Comparison of ENCODE assay signal across 1 fruit fly cellular context in the genomic region with DNA sequence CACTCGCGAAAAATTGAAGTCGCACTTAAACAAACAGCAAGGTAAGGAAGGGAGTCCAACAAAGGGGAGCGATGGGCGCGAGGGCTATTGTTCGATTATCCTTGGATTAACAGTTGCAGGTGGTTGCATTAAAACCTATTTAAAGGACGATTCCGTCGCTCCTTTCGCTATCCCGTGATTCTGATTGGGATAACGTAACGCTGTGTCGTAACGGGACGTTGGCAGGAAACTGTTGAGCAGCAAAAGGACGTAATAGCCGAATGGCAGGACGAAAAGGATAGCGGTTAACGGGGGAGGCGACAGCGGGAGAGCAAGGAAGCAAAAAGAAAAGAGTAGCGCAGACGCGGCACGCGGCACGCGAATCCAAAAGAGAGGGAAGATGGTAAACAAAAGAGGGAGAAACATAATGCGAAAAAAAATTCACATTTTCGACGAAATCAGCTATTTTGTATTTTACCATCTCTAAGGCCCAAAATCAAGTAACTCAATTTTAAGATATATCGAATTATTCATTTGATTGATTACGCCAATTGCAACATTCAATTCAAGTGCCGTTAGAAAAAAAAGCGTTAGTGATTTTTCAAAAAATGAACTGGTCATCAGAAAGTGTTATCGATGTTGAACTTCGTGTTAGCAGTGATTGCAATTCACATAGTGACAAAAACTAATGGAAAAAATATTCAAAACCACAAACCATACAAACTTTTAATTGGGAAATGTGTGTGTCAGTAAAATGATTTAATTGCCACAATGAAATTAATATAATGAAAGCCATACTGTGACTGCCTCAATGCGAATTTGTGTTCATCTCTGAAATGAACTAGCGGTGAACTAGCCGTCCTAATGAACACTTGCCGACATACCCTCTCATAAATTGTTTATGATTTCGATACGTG.
TF ChIP-seq lines count a peak whose summit lies in the region.

A gene (minus strand): TSS at position 204 of the 896 bp plus-strand sequence.
A gene (plus strand): TSS at position 847 of the 896 bp plus-strand sequence.

TF ChIP-seq in whole organism, embryonic, 481 proteins besides CTCF, POLR2A, EP300 and RAD21 (continued from another document and continues in another):
- TF ChIP-seq ci (GFP tag; IDR thresholded peaks at IDR 0.05; lab: Robert Waterston, UW) (peak; percentile 55), gro (GFP tag; optimal IDR thresholded peaks at IDR 0.05; lab: Kevin White, UChicago) (peak; percentile 70), fd102C (GFP tag; optimal IDR thresholded peaks at IDR 0.05; lab: Kevin White, UChicago) (no peak), gt (GFP tag; IDR thresholded peaks at IDR 0.05; lab: Robert Waterston, UW) (peak; percentile 37), zf30C (GFP tag; optimal IDR thresholded peaks at IDR 0.05; lab: Kevin White, UChicago) (no peak), CG6813 (GFP tag; optimal IDR thresholded peaks at IDR 0.05; lab: Kevin White, UChicago) (no peak), corto (GFP tag; optimal IDR thresholded peaks at IDR 0.05; lab: Kevin White, UChicago) (no peak), CG2116 (GFP tag; optimal IDR thresholded peaks at IDR 0.05; lab: Kevin White, UChicago) (peak; percentile 82), zfh2 (GFP tag; optimal IDR thresholded peaks at IDR 0.05; lab: Kevin White, UChicago) (peak; percentile 92), wor (GFP tag; IDR thresholded peaks at IDR 0.05; lab: Robert Waterston, UW) (peak; percentile 57), Oli (tag; optimal IDR thresholded peaks at IDR 0.05; lab: Kevin White, UChicago) (peak; percentile 52), Six4 (GFP tag; optimal IDR thresholded peaks at IDR 0.05; lab: Kevin White, UChicago) (peak; percentile 44), H15 (GFP tag; IDR thresholded peaks at IDR 0.05; lab: Robert Waterston, UW) (peak; percentile 84), CG32767 (GFP tag; IDR thresholded peaks at IDR 0.05; lab: Robert Waterston, UW) (no peak; the same call in 1 of the 2 replicates), Nf-YB (GFP tag; optimal IDR thresholded peaks at IDR 0.05; lab: Kevin White, UChicago) (no peak), Oaz (GFP tag; IDR thresholded peaks at IDR 0.05; lab: Robert Waterston, UW) (peak; percentile 68), toy (GFP tag; IDR thresholded peaks at IDR 0.05; lab: Robert Waterston, UW) (peak; percentile 38; the same call in 1 of the 2 replicates), CG31224 (GFP tag; IDR thresholded peaks at IDR 0.05; lab: Robert Waterston, UW) (peak; percentile 71), Nf-YC (tag; optimal IDR thresholded peaks at IDR 0.05; lab: Kevin White, UChicago) (peak; percentile 62), CG18599 (GFP tag; optimal IDR thresholded peaks at IDR 0.05; lab: Kevin White, UChicago) (peak; percentile 70), sim (GFP tag; IDR thresholded peaks at IDR 0.05; lab: Robert Waterston, UW) (peak; percentile 78), Bteb2 (GFP tag; optimal IDR thresholded peaks at IDR 0.05; lab: Kevin White, UChicago) (peak; percentile 70), sug (tag; optimal IDR thresholded peaks at IDR 0.05; lab: Kevin White, UChicago) (peak; percentile 60), CG7786 (GFP tag; optimal IDR thresholded peaks at IDR 0.05; lab: Kevin White, UChicago) (peak; percentile 71), CG12744 (GFP tag; optimal IDR thresholded peaks at IDR 0.05; lab: Kevin White, UChicago) (peak; percentile 62), CG12104 (GFP tag; optimal IDR thresholded peaks at IDR 0.05; lab: Kevin White, UChicago) (peak; percentile 37), NC2β (GFP tag; optimal IDR thresholded peaks at IDR 0.05; lab: Kevin White, UChicago) (peak; percentile 37), ranshi (GFP tag; IDR thresholded peaks at IDR 0.05; lab: Robert Waterston, UW) (peak; percentile 81; the same call in 1 of the 2 replicates), Stat92E (GFP tag; optimal IDR thresholded peaks at IDR 0.05; lab: Kevin White, UChicago) (no peak), CG30431 (GFP tag; optimal IDR thresholded peaks at IDR 0.05; lab: Kevin White, UChicago) (peak; percentile 32), pb (GFP tag; optimal IDR thresholded peaks at IDR 0.05; lab: Kevin White, UChicago) (peak; percentile 65), CG10321 (GFP tag; IDR thresholded peaks at IDR 0.05; lab: Robert Waterston, UW) (0 out of 2 replicates have a peak, but pooled peaks have one; percentile 9), ab (GFP tag; optimal IDR thresholded peaks at IDR 0.05; lab: Kevin White, UChicago) (peak; percentile 66), Spps (tag; optimal IDR thresholded peaks at IDR 0.05; lab: Kevin White, UChicago) (peak; percentile 36), grn (GFP tag; optimal IDR thresholded peaks at IDR 0.05; lab: Kevin White, UChicago) (no peak), tio (GFP tag; optimal IDR thresholded peaks at IDR 0.05; lab: Kevin White, UChicago) (peak; percentile 69), lbe (GFP tag; optimal IDR thresholded peaks at IDR 0.05; lab: Kevin White, UChicago) (peak; percentile 45), emc (GFP tag; optimal IDR thresholded peaks at IDR 0.05; lab: Kevin White, UChicago) (peak; percentile 46), YL-1 (GFP tag; optimal IDR thresholded peaks at IDR 0.05; lab: Kevin White, UChicago) (no peak), pan (optimal IDR thresholded peaks at IDR 0.05; lab: Kevin White, UChicago) (no peak), pan (GFP tag; optimal IDR thresholded peaks at IDR 0.05 in 1 of 2, IDR thresholded peaks at IDR 0.05 in 1 of 2) (peak in 1 of 2 experiments; percentile 90), CG17186 (GFP tag; optimal IDR thresholded peaks at IDR 0.05; lab: Kevin White, UChicago) (peak; percentile 12), bcd (GFP tag; optimal IDR thresholded peaks at IDR 0.05; lab: Kevin White, UChicago) (peak; percentile 56), Dip2 (GFP tag; IDR thresholded peaks at IDR 0.05; lab: Robert Waterston, UW) (no peak), CG14860 (GFP tag; IDR thresholded peaks at IDR 0.05; lab: Robert Waterston, UW; ENCODE audit: partially characterized antibody) (peak; percentile 57; the same call in 2 of the 3 replicates), Sry-β (GFP tag; optimal IDR thresholded peaks at IDR 0.05; lab: Kevin White, UChicago) (peak; percentile 86), Dbx (GFP tag; IDR thresholded peaks at IDR 0.05; lab: Robert Waterston, UW) (peak; percentile 83), CG1603 (tag; optimal IDR thresholded peaks at IDR 0.05; lab: Kevin White, UChicago) (peak; percentile 77), Opbp (GFP tag; IDR thresholded peaks at IDR 0.05; lab: Robert Waterston, UW; ENCODE audit: partially characterized antibody) (peak; percentile 24; the same call in 1 of the 3 replicates), so (GFP tag; IDR thresholded peaks at IDR 0.05; lab: Robert Waterston, UW) (peak; percentile 74), tin (GFP tag; optimal IDR thresholded peaks at IDR 0.05; lab: Kevin White, UChicago) (peak; percentile 73), CG30403 (GFP tag; optimal IDR thresholded peaks at IDR 0.05; lab: Kevin White, UChicago) (peak; percentile 89), fd3F (GFP tag; optimal IDR thresholded peaks at IDR 0.05; lab: Kevin White, UChicago) (peak; percentile 58), trh (GFP tag; optimal IDR thresholded peaks at IDR 0.05; lab: Kevin White, UChicago) (no peak), Fer1 (GFP tag; optimal IDR thresholded peaks at IDR 0.05; lab: Kevin White, UChicago) (peak; percentile 28), gsb (GFP tag; IDR thresholded peaks at IDR 0.05; lab: Robert Waterston, UW) (peak; percentile 57; the same call in 1 of the 2 replicates), CG4854 (GFP tag; optimal IDR thresholded peaks at IDR 0.05; lab: Kevin White, UChicago) (peak; percentile 50), HHEX (GFP tag; optimal IDR thresholded peaks at IDR 0.05; lab: Kevin White, UChicago) (peak; percentile 52), CG13287 (GFP tag; IDR thresholded peaks at IDR 0.05; lab: Robert Waterston, UW; ENCODE audit: partially characterized antibody) (peak; percentile 78), Mad (GFP tag; optimal IDR thresholded peaks at IDR 0.05; lab: Kevin White, UChicago) (peak; percentile 69), CG2712 (tag; optimal IDR thresholded peaks at IDR 0.05; lab: Kevin White, UChicago) (peak; percentile 75), CG13424 (tag; optimal IDR thresholded peaks at IDR 0.05; lab: Kevin White, UChicago) (peak; percentile 74), Xbp1 (GFP tag; optimal IDR thresholded peaks at IDR 0.05; lab: Kevin White, UChicago) (peak; percentile 82), Hr51 (GFP tag; optimal IDR thresholded peaks at IDR 0.05; lab: Kevin White, UChicago) (peak; percentile 56 to 68), CG15514 (GFP tag; optimal IDR thresholded peaks at IDR 0.05; lab: Kevin White, UChicago) (peak; percentile 99), CG17912 (GFP tag; optimal IDR thresholded peaks at IDR 0.05; lab: Kevin White, UChicago) (no peak), bab2 (GFP tag; optimal IDR thresholded peaks at IDR 0.05; lab: Kevin White, UChicago) (peak; percentile 77), Awh (GFP tag; IDR thresholded peaks at IDR 0.05; lab: Robert Waterston, UW) (no peak; the same call in 1 of the 2 replicates), nau (GFP tag; optimal IDR thresholded peaks at IDR 0.05; lab: Kevin White, UChicago) (peak; percentile 35), CG11456 (GFP tag; IDR thresholded peaks at IDR 0.05; lab: Robert Waterston, UW) (peak; percentile 91), nmo (GFP tag; optimal IDR thresholded peaks at IDR 0.05; lab: Kevin White, UChicago) (peak; percentile 84), CG4328 (GFP tag; optimal IDR thresholded peaks at IDR 0.05; lab: Kevin White, UChicago) (no peak), Abd-B (GFP tag; optimal IDR thresholded peaks at IDR 0.05; lab: Kevin White, UChicago) (peak; percentile 80), CG8388 (GFP tag; optimal IDR thresholded peaks at IDR 0.05; lab: Kevin White, UChicago) (peak; percentile 59), ewg (GFP tag; optimal IDR thresholded peaks at IDR 0.05; lab: Kevin White, UChicago) (peak; percentile 79), gem (tag; optimal IDR thresholded peaks at IDR 0.05; lab: Kevin White, UChicago) (peak; percentile 84), CG6854 (GFP tag; optimal IDR thresholded peaks at IDR 0.05; lab: Kevin White, UChicago) (no peak), crol (GFP tag; IDR thresholded peaks at IDR 0.05; lab: Robert Waterston, UW) (0 out of 2 replicates have a peak, but pooled peaks have one; percentile 18), CG11247 (GFP tag; IDR thresholded peaks at IDR 0.05; lab: Robert Waterston, UW) (peak; percentile 77), CG10267 (tag; optimal IDR thresholded peaks at IDR 0.05; lab: Kevin White, UChicago) (peak; percentile 67), tap (tag; optimal IDR thresholded peaks at IDR 0.05; lab: Kevin White, UChicago) (no peak), CG14710 (tag; optimal IDR thresholded peaks at IDR 0.05; lab: Kevin White, UChicago) (peak; percentile 73), Hr3 (GFP tag; optimal IDR thresholded peaks at IDR 0.05; lab: Kevin White, UChicago) (peak; percentile 70), lilli (GFP tag; optimal IDR thresholded peaks at IDR 0.05; lab: Kevin White, UChicago) (peak; percentile 90), CG1233 (GFP tag; optimal IDR thresholded peaks at IDR 0.05; lab: Kevin White, UChicago) (peak; percentile 40), klu (GFP tag; IDR thresholded peaks at IDR 0.05; lab: Robert Waterston, UW) (peak; percentile 82), CG11723 (GFP tag; optimal IDR thresholded peaks at IDR 0.05; lab: Kevin White, UChicago) (peak; percentile 37), CG6654 (GFP tag; optimal IDR thresholded peaks at IDR 0.05; lab: Kevin White, UChicago) (peak; percentile 7), scrt (GFP tag; optimal IDR thresholded peaks at IDR 0.05; lab: Kevin White, UChicago) (no peak), CG12219 (GFP tag; optimal IDR thresholded peaks at IDR 0.05; lab: Kevin White, UChicago) (no peak), tx (GFP tag; optimal IDR thresholded peaks at IDR 0.05; lab: Kevin White, UChicago) (peak; percentile 81), zen (tag; optimal IDR thresholded peaks at IDR 0.05; lab: Kevin White, UChicago) (peak; percentile 79), cwo (GFP tag; optimal IDR thresholded peaks at IDR 0.05; lab: Kevin White, UChicago) (peak; percentile 24), CG14667 (GFP tag; IDR thresholded peaks at IDR 0.05; lab: Robert Waterston, UW) (peak; percentile 82), CG17328 (GFP tag; IDR thresholded peaks at IDR 0.05; lab: Robert Waterston, UW) (peak; percentile 67), ro (GFP tag; IDR thresholded peaks at IDR 0.05; lab: Robert Waterston, UW) (peak; percentile 58), C15 (GFP tag; IDR thresholded peaks at IDR 0.05; lab: Robert Waterston, UW) (no peak), z (GFP tag; IDR thresholded peaks at IDR 0.05; lab: Robert Waterston, UW) (0 out of 3 replicates have a peak, but pooled peaks have one; percentile 38), ap (GFP tag; IDR thresholded peaks at IDR 0.05; lab: Robert Waterston, UW) (0 out of 2 replicates have a peak, but pooled peaks have one; percentile 21), CG9727 (GFP tag; optimal IDR thresholded peaks at IDR 0.05; lab: Kevin White, UChicago) (peak; percentile 72), CG2199 (GFP tag; IDR thresholded peaks at IDR 0.05; lab: Robert Waterston, UW) (0 out of 3 replicates have a peak, but pooled peaks have one; percentile 37), Deaf1 (tag; optimal IDR thresholded peaks at IDR 0.05; lab: Kevin White, UChicago) (no peak), Sox100B (GFP tag; optimal IDR thresholded peaks at IDR 0.05; lab: Kevin White, UChicago) (no peak), fu2 (GFP tag; optimal IDR thresholded peaks at IDR 0.05; lab: Kevin White, UChicago) (peak; percentile 74), her (GFP tag; optimal IDR thresholded peaks at IDR 0.05; lab: Kevin White, UChicago) (peak; percentile 50), CG8290 (GFP tag; optimal IDR thresholded peaks at IDR 0.05; lab: Kevin White, UChicago) (peak; percentile 81), CG8290 (tag; optimal IDR thresholded peaks at IDR 0.05; lab: Kevin White, UChicago) (no peak), CG13775 (GFP tag; optimal IDR thresholded peaks at IDR 0.05; lab: Kevin White, UChicago) (peak; percentile 73), Trl (optimal IDR thresholded peaks at IDR 0.05; lab: Kevin White, UChicago) (no peak), Trl (GFP tag; optimal IDR thresholded peaks at IDR 0.05; lab: Kevin White, UChicago) (peak; percentile 85), Max (GFP tag; optimal IDR thresholded peaks at IDR 0.05; lab: Kevin White, UChicago) (peak; percentile 64), Dad (GFP tag; optimal IDR thresholded peaks at IDR 0.05; lab: Kevin White, UChicago) (peak; percentile 39), CG15011 (GFP tag; optimal IDR thresholded peaks at IDR 0.05; lab: Kevin White, UChicago) (no peak), en (GFP tag; optimal IDR thresholded peaks at IDR 0.05; lab: Kevin White, UChicago) (peak; percentile 34), ken (GFP tag; IDR thresholded peaks at IDR 0.05; lab: Robert Waterston, UW) (peak; percentile 73; the same call in 2 of the 3 replicates), CG10979 (tag; optimal IDR thresholded peaks at IDR 0.05; lab: Kevin White, UChicago) (peak; percentile 49)
